Worm (Caenorhabditis elegans) whole organism, L4 larva: ENCODE data around the gene C06E4.1.

Source experiments
- aly-2 ChIP-seq: sonication (generic microtip); optimal IDR thresholded peaks from 2 replicates; lab custom pipeline; 2018; ENCODE audit warnings: missing biosample characterization, missing genetic modification characterization
- dmd-6 ChIP-seq: fragments of 200-800 bp; sonication (Bioruptor generic); IDR thresholded peaks from 2 replicates; pipeline ENCODE4 v1.3.6; 2022; ENCODE audit warnings: missing genetic modification reagents, missing genetic modification characterization, missing compliant biosample characterization
- hlh-30 ChIP-seq: sonication (generic microtip); optimal IDR thresholded peaks from 2 replicates; lab custom pipeline; 2017; ENCODE audit warnings: antibody characterized with exemption, mild to moderate bottlenecking, missing genetic modification characterization, missing compliant biosample characterization; ENCODE audit not compliant: insufficient read depth
- mdl-1 ChIP-seq, 2 experiments: fragments of 150-350 bp in 1 of 2; sonication (generic microtip) in 1 of 2; optimal IDR thresholded peaks; 2 replicates each; lab custom pipeline; 2014 to 2017; ENCODE audit warnings: missing biosample characterization in 2 of 2, missing genetic modification characterization in 2 of 2
- mep-1 ChIP-seq: fragments of 150-350 bp; sonication (generic microtip); optimal IDR thresholded peaks from 3 replicates; lab custom pipeline; 2014; ENCODE audit warnings: missing biosample characterization, missing genetic modification characterization
- nhr-28 ChIP-seq: fragments of 150-350 bp; optimal IDR thresholded peaks from 2 replicates; lab custom pipeline; 2014; ENCODE audit warnings: missing biosample characterization, missing genetic modification characterization
- nhr-41 ChIP-seq: fragments of 200-800 bp; sonication (Bioruptor generic); IDR thresholded peaks from 2 replicates; pipeline ENCODE4 v1.3.6; 2022; ENCODE audit warnings: missing genetic modification reagents, missing genetic modification characterization, missing compliant biosample characterization
- nhr-6 ChIP-seq: fragments of 150-350 bp; optimal IDR thresholded peaks from 2 replicates; lab custom pipeline; 2014; ENCODE audit warnings: missing biosample characterization, missing genetic modification characterization
- pqm-1 ChIP-seq: sonication (generic microtip); optimal IDR thresholded peaks from 2 replicates; lab custom pipeline; 2017; ENCODE audit warnings: missing biosample characterization, missing genetic modification characterization

Gene C06E4.1

ce11 chrIV:7328918-7329317 is 45.9 kb downstream of the C06E4.1 start, which contains the start of gene sqst-2:
sqst-2 (minus strand) TSS chrIV:7328975.
- TF ChIP-seq mep-1, result no peak
- no peak for TF ChIP-seq aly-2 (tag; lab: Kevin White, UChicago)
- TF ChIP-seq hlh-30 (tag; lab: Kevin White, UChicago), result no peak
- no peak for TF ChIP-seq nhr-6
- peak; percentile 80 for TF ChIP-seq pqm-1 (tag; lab: Kevin White, UChicago)
- peak; percentile 33 for TF ChIP-seq nhr-28 (tag; lab: Kevin White, UChicago)
- peak; percentile 6; the same call in 1 of the 2 replicates for TF ChIP-seq dmd-6 (GFP tag; lab: Robert Waterston, UW)
- TF ChIP-seq mdl-1 (tag; optimal IDR thresholded peaks at IDR 0.05; lab: Kevin White, UChicago), result no peak

DNA sequence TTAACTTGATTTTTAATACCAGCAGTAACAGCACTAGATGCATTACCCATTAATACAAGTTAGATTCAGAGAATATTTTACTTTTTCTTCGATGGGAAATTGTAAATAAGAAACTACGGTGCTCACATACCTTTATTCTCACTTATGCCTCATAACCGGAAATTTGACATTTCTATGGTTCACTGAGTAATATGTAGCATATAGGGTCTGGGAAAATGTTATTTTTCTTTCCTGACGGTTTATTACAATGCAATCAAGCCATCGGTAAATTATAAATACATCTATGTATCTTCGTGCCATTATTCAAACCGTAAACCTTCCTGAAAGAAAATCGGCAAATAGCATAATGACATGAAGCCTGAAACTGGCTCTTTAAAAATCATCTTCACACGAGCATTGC is 49.6 kb downstream of the C06E4.1 start, which contains the start of gene ocr-4:
Gene ocr-4 (minus strand): TSS at position 101 of the 400 bp plus-strand sequence.
- no peak for TF ChIP-seq nhr-41 (GFP tag; lab: Robert Waterston, UW)
